Worm (Caenorhabditis elegans): ENCODE data around the gene pap-3.

- TF ChIP-seq pros-1 (tag; optimal IDR thresholded peaks at IDR 0.05) = no peak
- TF ChIP-seq hlh-30 (tag; optimal IDR thresholded peaks at IDR 0.05; ENCODE audit: insufficient read depth) = no peak
- no peak for TF ChIP-seq nfya-1 (tag; optimal IDR thresholded peaks at IDR 0.05)
- no peak for TF ChIP-seq pha-4 (tag; optimal IDR thresholded peaks at IDR 0.05)
- no peak for TF ChIP-seq zip-5 (tag; optimal IDR thresholded peaks at IDR 0.05)
Observed at ce11 chrII:11865644-11866043, 49.3 kb upstream of the pap-3 start, which contains the start of gene K12D12.4.

Data from whole organism, late embryonic.